Worm (Caenorhabditis elegans) whole organism, young adult: ENCODE results near the gene T02D1.9.

ENCODE experiments used
- ama-1 ChIP-seq, 3 experiments: fragments of 150-350 bp in 1 of 3; sonication (generic microtip) in 2 of 3; optimal IDR thresholded peaks; 2 replicates each; lab custom pipeline; 2014 to 2018; ENCODE audit warnings: missing biosample characterization in 2 of 3, missing genetic modification characterization in 2 of 3, missing genetic modification reagents in 2 of 3
- egl-18 ChIP-seq: fragments of 200-800 bp; sonication (Bioruptor generic); IDR thresholded peaks from 2 replicates; pipeline ENCODE4 v1.3.6; 2022; ENCODE audit warnings: missing genetic modification reagents, missing genetic modification characterization, missing compliant biosample characterization

DNA sequence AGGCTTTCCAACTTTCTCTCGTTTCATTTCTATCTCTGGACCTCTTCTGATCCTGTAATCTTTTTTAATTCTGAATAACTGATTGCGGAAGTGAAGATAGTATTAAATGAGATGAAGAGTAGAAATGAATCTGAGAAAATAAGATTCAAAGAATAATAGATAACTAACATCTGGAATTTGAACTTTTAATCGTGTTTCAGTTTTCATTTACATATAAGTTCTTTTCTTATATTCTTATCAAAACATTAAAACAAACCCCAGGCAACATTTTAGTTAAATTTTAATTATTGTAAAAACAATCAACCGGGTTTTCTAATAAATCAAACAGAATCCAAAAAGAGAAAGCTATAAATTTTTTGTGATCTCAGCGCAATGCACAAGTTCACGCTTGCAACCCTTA is 45.8 kb upstream of the T02D1.9 start:
- TF ChIP-seq egl-18 (GFP tag; lab: Robert Waterston, UW) (no peak), ama-1 (optimal IDR thresholded peaks at IDR 0.05; lab: Kevin White, UChicago) (no peak), ama-1 (GFP tag; optimal IDR thresholded peaks at IDR 0.05; lab: Kevin White, UChicago) (no peak)
